Worm (Caenorhabditis elegans): ENCODE data around the gene dpy-7.

- TF ChIP-seq med-1 (GFP tag; optimal IDR thresholded peaks at IDR 0.05; ENCODE audit: insufficient read depth) (no peak), tab-1 (GFP tag; IDR thresholded peaks at IDR 0.05) (no peak), flt-1 (GFP tag; IDR thresholded peaks at IDR 0.05) (no peak), ztf-23 (GFP tag; IDR thresholded peaks at IDR 0.05) (no peak), ref-1 (GFP tag; conservative IDR thresholded peaks at IDR 0.05) (no peak), ztf-29 (GFP tag; IDR thresholded peaks at IDR 0.05) (no peak), cog-1 (tag; optimal IDR thresholded peaks at IDR 0.05) (no peak), klf-2 (GFP tag; conservative IDR thresholded peaks at IDR 0.05) (no peak), T22C8.4 (GFP tag; IDR thresholded peaks at IDR 0.05) (no peak)
Measured at ce11 chrX:7523799-7524198, 13.8 kb downstream of the dpy-7 start.
